Fruit fly (Drosophila melanogaster): ENCODE measurements around the gene CG8891.

The CG8891 gene

DNA sequence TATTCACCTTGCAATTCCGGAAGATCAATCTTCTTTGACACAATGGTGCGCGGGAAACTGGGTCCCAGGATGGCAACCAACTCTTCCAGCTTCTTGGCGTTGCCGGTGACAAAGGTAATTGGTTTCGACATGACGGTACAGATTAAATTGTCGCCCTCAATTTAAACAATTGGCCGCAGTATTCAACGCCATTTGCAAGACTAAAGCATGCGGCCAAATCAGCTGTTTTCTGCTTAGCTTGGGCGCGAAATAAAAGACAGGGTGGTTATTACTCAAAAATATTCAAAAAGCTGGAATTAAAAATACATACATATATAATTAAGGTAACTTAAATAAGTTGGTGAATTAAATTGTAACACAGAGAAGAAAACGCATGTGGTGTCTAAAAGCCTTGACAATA is at the start of gene CG8891:
Gene CG8891 (minus strand): TSS at position 242 of the 400 bp plus-strand sequence.
- no peak for TF ChIP-seq CG17801 (GFP tag; optimal IDR thresholded peaks at IDR 0.05; ENCODE audit: partially characterized antibody)

DNA sequence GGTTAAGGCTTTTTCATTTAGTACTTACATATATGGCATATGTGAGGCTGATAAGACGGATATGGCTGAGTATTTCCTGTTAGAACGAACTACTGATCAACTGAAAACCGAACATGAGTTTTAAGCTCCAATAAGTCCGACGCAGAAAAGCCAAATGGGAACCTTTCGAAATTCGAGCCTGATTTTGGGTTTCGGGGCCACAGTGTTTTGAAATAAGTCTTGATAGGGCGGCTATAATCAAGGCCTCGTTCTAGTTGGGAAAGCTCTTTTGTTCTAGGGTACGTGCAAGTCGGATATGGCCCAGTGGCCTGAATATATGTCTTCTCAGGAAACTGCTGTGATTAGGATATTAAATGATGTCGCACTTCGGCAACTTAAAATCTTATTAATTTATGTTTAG is 48.9 kb upstream of the CG8891 start, which contains the start of gene vkg:
Gene vkg (minus strand): TSS at position 101 of the 400 bp plus-strand sequence.
- no peak for TF ChIP-seq CG17801 (GFP tag; optimal IDR thresholded peaks at IDR 0.05; ENCODE audit: partially characterized antibody)

DNA sequence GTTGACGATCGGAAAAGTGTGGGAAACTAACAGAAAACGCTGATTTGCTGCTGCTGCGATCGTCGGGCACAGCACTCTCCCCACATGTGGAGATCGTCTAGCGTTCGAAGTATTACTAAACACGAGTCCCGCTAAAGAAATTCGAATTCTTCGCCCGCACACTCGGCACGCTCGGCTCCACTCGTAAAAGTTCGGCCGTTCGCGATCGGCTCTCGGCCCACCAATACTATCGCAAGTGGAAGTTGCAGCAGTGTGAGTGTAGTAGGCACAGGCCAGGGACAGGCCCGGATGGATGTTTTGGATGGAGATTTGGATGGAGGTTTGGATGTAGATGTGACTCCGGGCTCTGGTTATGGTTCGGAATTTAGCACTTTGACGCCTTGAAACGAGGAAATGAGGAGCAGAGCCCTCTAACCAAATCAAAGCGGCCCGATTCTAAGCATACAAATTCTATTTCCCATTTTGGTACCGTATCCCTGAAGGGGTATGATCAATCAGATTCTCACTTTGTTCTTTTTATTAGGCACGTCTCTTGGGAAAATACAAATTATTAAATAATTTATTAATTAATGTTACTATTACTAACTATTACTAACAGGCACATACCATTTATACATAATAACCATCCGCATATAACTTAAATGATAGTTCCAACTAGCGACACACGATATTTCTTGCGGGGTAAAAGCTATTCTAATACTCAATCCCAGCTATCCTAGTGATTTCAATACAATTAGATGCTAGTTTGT is 48.3 kb upstream of the CG8891 start:
- TF ChIP-seq CG17801 (GFP tag; optimal IDR thresholded peaks at IDR 0.05; ENCODE audit: partially characterized antibody): no peak

DNA sequence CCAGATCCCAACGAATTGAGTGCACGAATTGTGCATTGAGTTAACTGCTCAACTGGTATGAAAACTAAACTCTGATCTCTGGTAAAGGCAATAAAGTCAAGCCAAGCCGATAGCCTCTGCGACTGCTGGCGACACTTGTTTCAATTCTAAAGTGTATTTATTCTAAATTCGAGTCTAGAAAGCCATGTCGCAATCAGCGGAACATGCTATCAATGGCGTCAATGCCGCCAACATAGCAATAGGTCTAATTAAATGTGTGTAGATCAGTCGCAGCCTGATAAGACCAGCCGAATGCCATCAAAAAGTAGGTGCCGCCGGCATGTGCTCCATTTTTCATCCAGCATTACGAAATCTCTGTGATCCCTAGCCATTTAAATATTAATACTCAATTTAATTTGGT is 46.4 kb upstream of the CG8891 start:
- TF ChIP-seq CG17801 (GFP tag; optimal IDR thresholded peaks at IDR 0.05; ENCODE audit: partially characterized antibody): no peak

DNA sequence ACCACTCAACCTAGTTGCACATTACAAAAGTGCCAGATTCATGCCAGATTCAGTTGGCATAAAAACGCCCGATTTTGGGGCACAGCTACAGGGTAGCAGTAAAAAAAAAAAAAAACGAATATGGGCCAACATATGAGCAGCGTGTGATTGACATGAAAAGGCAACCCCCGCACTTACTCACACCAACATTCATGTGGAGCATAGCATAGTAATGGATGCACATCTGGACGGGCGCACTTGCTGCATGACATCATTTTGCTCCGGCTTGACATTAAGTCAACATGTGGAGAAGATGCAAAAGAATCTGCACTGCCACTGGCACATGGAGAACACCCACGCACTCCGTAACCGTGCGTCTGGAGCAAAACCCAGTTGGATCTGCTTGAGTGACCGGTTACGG is 43.4 kb upstream of the CG8891 start:
- TF ChIP-seq CG17801 (GFP tag; optimal IDR thresholded peaks at IDR 0.05; ENCODE audit: partially characterized antibody): no peak

DNA sequence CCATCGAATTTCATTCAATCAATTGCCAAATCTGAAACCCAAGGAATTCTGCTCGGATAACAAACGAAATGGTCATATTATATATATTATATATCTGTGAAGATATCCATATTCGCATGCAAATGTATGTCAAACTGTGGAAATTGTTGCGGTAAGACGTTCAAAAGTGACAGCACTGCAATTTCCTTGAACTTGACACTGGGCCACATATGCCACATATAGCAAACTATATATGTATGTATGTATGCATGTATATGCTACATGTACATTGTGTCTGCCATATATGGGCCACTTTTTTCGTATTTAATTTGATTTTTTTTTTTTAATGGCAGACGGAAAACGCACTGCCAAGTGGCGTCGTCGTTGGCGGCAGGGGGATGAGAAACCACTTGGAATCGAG is 41.3 kb upstream of the CG8891 start:
- no peak for TF ChIP-seq CG17801 (GFP tag; optimal IDR thresholded peaks at IDR 0.05; ENCODE audit: partially characterized antibody)

DNA sequence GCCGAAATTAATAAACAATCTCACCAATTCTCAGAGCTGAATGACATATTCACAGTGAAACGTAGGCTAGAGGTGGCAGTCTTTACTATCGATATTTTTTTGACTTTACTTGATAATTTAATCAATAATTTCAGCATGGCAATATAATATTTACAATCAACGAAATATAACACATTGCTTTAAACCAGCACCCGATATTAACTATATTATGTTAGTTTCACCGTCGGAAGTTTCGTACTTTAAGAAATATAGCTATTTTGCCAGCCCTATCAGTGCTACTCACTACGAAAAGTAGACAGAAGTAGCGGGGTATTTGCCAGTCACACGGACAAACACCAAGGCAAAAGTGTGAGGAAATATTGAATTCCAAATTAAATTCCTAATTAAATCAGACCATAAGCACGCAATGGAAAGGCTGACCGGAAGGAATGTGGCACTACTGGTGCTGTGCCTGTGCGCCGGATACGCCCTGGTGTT is 31.6 kb upstream of the CG8891 start, which contains the start of the genes CG31917, Tfb5 and SelT:
Gene CG31917 (minus strand): TSS at position 51 of the 477 bp plus-strand sequence.
Gene Tfb5 (minus strand): TSS at position 51 of the 477 bp plus-strand sequence.
Gene SelT (plus strand): TSS at position 139 of the 477 bp plus-strand sequence.
- peak; percentile 73 for TF ChIP-seq CG17801 (GFP tag; optimal IDR thresholded peaks at IDR 0.05; ENCODE audit: partially characterized antibody)

DNA sequence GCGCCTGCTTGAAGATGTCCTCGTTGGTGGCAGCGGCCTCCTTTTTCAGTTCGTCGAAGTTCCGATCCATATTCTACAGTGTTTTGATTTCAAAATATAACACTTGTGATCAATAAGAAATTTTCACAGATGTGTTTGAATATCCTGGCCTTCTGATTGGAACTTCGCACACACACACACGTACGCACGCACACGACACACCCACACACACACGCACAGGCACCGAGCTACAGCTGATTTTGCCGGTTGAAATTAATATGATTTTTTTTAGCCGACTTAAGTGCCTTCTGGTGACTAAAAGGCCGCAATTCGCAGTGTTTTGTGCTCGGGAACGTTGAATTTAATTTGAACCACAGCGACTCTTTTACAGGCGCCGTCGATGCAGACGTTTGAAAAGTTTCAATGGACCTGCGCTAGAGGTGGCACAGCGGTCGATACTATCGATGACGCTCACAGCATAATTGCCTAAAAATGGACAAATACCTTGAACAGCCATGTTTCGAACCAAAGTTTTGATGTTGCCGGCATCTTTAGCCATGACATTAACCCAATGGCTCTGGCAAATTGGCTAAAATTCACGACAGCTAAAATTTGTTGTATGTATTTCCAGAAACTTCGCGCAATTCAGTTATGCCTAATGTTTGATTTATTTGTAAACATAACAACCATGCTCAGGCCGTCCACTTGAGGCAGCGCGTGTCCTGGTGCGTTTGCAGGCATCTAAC is 30.3 kb upstream of the CG8891 start, which contains the start of gene Rtnl1:
Gene Rtnl1 (minus strand): TSS at position 415 of the 725 bp plus-strand sequence.
- peak; percentile 42 for TF ChIP-seq CG17801 (GFP tag; optimal IDR thresholded peaks at IDR 0.05; ENCODE audit: partially characterized antibody)

DNA sequence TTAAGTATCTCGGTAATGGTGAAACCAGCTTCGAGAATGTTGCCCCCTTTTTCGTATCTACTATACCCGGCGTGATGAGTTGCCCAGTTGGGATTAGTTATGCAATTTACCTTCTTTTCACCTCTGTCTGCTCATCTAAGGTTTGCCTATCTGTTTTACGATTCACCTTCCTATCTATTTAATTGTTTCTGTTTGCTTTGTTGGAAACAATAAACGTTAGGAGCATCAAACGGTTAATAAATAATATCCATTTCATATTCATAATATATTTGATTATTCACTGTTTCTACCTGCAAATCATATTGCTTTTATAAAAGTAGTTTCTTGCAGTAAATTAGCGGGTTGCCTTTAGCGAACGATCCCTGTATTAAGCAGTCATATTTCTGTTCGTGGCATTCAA is 28.1 kb upstream of the CG8891 start:
- TF ChIP-seq CG17801 (GFP tag; optimal IDR thresholded peaks at IDR 0.05; ENCODE audit: partially characterized antibody): peak; percentile 52

DNA sequence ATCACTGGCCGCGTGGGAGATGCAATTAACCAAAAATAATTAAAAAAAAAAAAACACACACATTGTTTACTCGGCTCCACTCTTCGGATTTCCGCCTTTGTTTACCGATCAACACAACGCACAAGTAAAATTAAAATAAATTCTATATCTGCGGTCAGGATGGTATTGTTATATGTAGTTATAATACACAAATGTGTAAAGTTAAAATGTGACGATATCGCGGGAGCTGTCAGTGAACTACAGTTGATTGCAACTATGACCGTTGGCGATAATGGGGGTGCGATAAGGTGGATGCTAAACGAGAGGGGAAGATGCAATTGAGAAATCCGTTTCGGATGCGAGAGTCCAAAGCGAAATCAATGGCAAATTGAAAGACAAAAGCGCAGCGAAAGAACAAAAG is 27.1 kb upstream of the CG8891 start:
- TF ChIP-seq CG17801 (GFP tag; optimal IDR thresholded peaks at IDR 0.05; ENCODE audit: partially characterized antibody): no peak

DNA sequence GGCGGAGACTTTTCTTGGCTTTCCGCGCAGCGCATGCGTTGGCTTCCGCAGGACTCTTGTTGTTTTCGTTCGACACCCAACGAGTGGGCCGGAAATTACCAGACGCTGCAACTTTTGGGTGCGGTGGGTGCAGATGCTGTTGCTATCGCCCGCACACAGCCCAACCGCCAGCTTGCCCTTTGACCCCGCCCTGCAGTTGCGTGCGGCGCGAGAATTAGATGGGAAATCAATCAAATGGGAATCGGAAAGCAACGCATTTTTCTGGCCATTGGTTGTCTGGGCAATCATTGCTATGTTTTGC is 26.2 kb upstream of the CG8891 start:
- no peak for TF ChIP-seq CG17801 (GFP tag; optimal IDR thresholded peaks at IDR 0.05; ENCODE audit: partially characterized antibody)

DNA sequence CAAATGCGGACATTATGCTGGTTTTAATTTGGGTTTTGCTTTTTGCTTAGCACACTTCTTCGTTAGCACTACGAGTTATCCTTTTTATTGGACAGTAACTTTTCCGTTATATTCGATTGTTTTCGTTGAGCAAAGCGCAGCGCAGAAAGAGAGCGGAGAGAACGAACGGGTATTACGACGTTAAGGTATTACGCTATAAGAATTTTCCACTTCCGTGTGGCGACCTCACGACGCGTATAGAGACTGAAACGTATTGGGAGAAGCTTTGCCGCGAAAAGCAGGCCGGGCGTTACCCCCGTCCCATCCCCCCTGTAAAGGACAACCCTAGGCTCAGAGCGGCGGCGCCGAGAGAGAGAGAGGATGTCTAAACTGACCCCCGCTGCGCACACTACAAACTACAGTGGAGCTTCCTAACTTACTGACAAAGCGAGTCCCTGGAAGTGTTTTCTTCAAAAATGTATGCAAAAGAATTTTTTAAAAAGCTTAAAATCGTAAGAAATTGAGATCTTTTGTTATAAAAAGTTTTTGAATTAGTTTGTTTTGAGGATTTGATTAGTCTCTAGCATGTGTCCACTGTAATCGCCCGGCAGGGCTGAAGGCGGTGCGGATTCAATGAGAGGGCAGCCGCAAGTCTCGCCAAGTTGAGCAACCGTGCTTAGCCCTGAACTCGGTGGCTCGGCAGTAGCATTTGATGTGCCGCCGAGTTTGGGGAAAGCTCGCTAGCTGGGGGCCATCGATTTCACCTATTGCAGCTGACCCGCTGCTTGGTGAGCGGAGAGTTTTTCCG is 25.7 kb upstream of the CG8891 start:
- peak; percentile 87 for TF ChIP-seq CG17801 (GFP tag; optimal IDR thresholded peaks at IDR 0.05; ENCODE audit: partially characterized antibody)

DNA sequence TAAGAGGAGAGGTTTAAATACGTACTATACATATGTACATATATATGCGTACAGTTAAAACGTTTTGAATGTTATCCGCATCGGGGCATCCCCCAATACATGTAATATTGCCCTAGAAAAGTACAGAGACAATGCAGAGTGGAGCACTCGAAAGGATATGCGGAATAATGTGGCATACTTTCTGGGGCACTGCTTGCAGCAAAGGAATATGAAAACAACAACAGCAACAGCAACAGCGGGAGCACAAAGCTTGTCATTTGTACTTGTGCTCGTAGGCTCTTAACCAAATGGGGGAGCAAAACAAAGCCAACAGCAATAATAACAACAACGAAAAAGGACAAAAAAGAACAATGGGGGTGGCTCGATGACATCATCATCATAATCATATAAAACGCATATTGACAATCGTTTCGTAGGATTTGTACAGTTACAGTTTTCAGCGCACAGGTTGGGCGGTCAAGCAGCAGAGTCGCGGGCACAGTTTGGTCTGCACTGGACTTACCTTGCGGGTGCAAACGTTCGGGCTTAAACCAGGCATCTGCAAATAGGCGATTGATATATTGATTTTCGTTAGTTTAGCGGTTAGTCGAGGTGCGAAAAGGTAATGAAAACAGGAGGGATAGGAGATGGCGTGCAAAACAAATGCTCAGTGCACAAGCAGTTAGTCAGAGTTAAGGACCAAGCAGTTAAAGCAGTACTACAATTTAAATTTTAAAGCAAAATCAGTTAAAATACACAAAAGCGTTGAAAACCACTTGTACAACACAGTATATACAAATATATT is 24.7 kb upstream of the CG8891 start:
- no peak for TF ChIP-seq CG17801 (GFP tag; optimal IDR thresholded peaks at IDR 0.05; ENCODE audit: partially characterized antibody)

DNA sequence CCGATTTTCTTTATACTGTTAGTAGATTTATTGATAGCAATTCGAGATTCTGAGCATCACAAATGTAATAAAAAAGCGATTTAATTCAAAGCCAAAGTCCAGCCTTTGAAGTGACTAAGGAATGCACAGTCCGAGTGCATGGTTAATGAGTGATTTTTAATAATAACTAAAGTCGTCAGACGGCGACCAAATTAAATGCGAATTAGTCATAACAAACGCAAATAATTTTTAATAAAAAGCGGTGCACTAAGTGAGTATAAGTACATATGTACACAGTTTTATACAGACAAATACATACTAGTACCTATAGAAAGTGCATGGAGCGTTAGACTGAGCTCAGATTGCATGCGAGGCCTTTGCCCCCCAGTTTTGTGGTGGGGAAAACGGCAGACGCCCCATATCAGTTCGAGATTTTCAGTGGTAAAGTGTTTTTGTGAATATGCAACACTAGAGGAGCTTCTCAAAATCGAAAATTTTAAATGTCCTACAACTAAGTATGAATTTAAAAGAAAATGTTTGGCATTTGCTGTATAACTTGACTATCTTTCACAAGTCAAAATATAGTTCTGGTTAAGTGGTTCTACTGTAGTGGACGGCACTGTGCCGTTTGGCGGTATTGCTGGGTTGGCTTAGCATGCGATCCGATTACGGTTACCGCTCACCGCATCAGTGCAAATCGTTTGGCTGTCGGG is 23.7 kb upstream of the CG8891 start:
- TF ChIP-seq CG17801 (GFP tag; optimal IDR thresholded peaks at IDR 0.05; ENCODE audit: partially characterized antibody): peak; percentile 46

Data from ovary, adult (tissue).